Worm (Caenorhabditis elegans) whole organism, L4/young adult: Measurements from ENCODE around the gene Y47D3A.34.

Source experiments
- W03F9.2 ChIP-seq: fragments of 150-350 bp; optimal IDR thresholded peaks from 2 replicates; lab custom pipeline; 2014; ENCODE audit warnings: missing biosample characterization, missing genetic modification characterization
- dao-5 ChIP-seq: sonication (generic microtip); optimal IDR thresholded peaks from 2 replicates; lab custom pipeline; 2016; ENCODE audit warnings: missing genotype, missing genetic modification characterization, moderate library complexity, missing compliant biosample characterization
- him-1 ChIP-seq: sonication (generic microtip); optimal IDR thresholded peaks from 2 replicates; lab custom pipeline; 2016; ENCODE audit warnings: missing genotype, missing genetic modification reagents, missing genetic modification characterization, missing compliant biosample characterization

The Y47D3A.34 gene

ce11 chrIII:11234742-11235141 lies at the start of gene Y47D3A.34:
Gene Y47D3A.34 (minus strand): TSS chrIII:11234861.
- TF ChIP-seq him-1 (tag; lab: Kevin White, UChicago): no peak
- no peak for TF ChIP-seq W03F9.2 (tag; lab: Kevin White, UChicago)
- TF ChIP-seq dao-5: no peak

- TF ChIP-seq him-1 (tag; lab: Kevin White, UChicago) (no peak), dao-5 (no peak), W03F9.2 (tag; lab: Kevin White, UChicago) (no peak)
These were observed 49.0 kb upstream of the Y47D3A.34 start for ce11 chrIII:11283648-11284047.

ce11 chrIII:11279954-11280353 lies 45.3 kb upstream of the Y47D3A.34 start:
- no peak for TF ChIP-seq dao-5
- TF ChIP-seq W03F9.2 (tag; lab: Kevin White, UChicago): no peak
- no peak for TF ChIP-seq him-1 (tag; lab: Kevin White, UChicago)

ce11 chrIII:11278817-11279216 lies 44.2 kb upstream of the Y47D3A.34 start, which contains the start of gene Y47D3A.21:
Gene Y47D3A.21 (minus strand): TSS chrIII:11278917.
- TF ChIP-seq W03F9.2 (tag; lab: Kevin White, UChicago): no peak
- TF ChIP-seq dao-5: no peak
- TF ChIP-seq him-1 (tag; lab: Kevin White, UChicago): no peak

- TF ChIP-seq him-1 (tag; lab: Kevin White, UChicago) (no peak), W03F9.2 (tag; lab: Kevin White, UChicago) (no peak), dao-5 (no peak)
These were observed 40.0 kb upstream of the Y47D3A.34 start, which contains the start of gene Y47D3A.20 for ce11 chrIII:11274590-11275116. Gene Y47D3A.20 (plus strand): TSS chrIII:11275066.

- TF ChIP-seq W03F9.2 (tag; lab: Kevin White, UChicago): no peak
These were observed 36.1 kb upstream of the Y47D3A.34 start, which contains the start of gene obr-1 for ce11 chrIII:11270795-11271194. Gene obr-1 (minus strand): TSS chrIII:11270895.

- TF ChIP-seq him-1 (tag; lab: Kevin White, UChicago) (no peak), dao-5 (no peak), W03F9.2 (tag; lab: Kevin White, UChicago) (no peak)
These were observed 34.5 kb upstream of the Y47D3A.34 start for ce11 chrIII:11269206-11269605.

ce11 chrIII:11268532-11268931 lies 33.9 kb upstream of the Y47D3A.34 start:
- TF ChIP-seq dao-5: no peak
- TF ChIP-seq W03F9.2 (tag; lab: Kevin White, UChicago): no peak
- no peak for TF ChIP-seq him-1 (tag; lab: Kevin White, UChicago)

ce11 chrIII:11267372-11267771 lies 32.7 kb upstream of the Y47D3A.34 start:
- TF ChIP-seq dao-5 (no peak), W03F9.2 (tag; lab: Kevin White, UChicago) (no peak), him-1 (tag; lab: Kevin White, UChicago) (no peak)

ce11 chrIII:11262089-11262488 lies 27.4 kb upstream of the Y47D3A.34 start:
- no peak for TF ChIP-seq him-1 (tag; lab: Kevin White, UChicago)
- no peak for TF ChIP-seq W03F9.2 (tag; lab: Kevin White, UChicago)
- TF ChIP-seq dao-5: no peak

ce11 chrIII:11255072-11255471 lies 20.4 kb upstream of the Y47D3A.34 start:
- TF ChIP-seq him-1 (tag; lab: Kevin White, UChicago) (no peak), W03F9.2 (tag; lab: Kevin White, UChicago) (no peak), dao-5 (no peak)

ce11 chrIII:11251718-11252441 lies 17.2 kb upstream of the Y47D3A.34 start, which contains the start of gene Y47D3A.32:
Gene Y47D3A.32 (plus strand): TSS chrIII:11252391.
- no peak for TF ChIP-seq W03F9.2 (tag; lab: Kevin White, UChicago)
- TF ChIP-seq dao-5: no peak
- TF ChIP-seq him-1 (tag; lab: Kevin White, UChicago): no peak

- TF ChIP-seq him-1 (tag; lab: Kevin White, UChicago) (no peak), dao-5 (no peak), W03F9.2 (tag; lab: Kevin White, UChicago) (no peak)
These were observed 14.2 kb upstream of the Y47D3A.34 start for ce11 chrIII:11248897-11249296.

- TF ChIP-seq dao-5: no peak
These were observed 11.9 kb upstream of the Y47D3A.34 start for ce11 chrIII:11246588-11246987.

- no peak for TF ChIP-seq dao-5
- TF ChIP-seq W03F9.2 (tag; lab: Kevin White, UChicago): no peak
- no peak for TF ChIP-seq him-1 (tag; lab: Kevin White, UChicago)
These were observed 10.2 kb upstream of the Y47D3A.34 start, which contains the start of gene rsks-1 for ce11 chrIII:11244820-11245219. Gene rsks-1 (plus strand): TSS chrIII:11245120.
